Worm (Caenorhabditis elegans) whole organism, L1 larva: Measurements from ENCODE around the gene anoh-2.

Experiments
- ama-1 ChIP-seq: fragments of 150-350 bp; optimal IDR thresholded peaks from 2 replicates; lab custom pipeline; 2014
- dsc-1 ChIP-seq: sonication (generic microtip); optimal IDR thresholded peaks from 2 replicates; lab custom pipeline; 2016; ENCODE audit warnings: mild to moderate bottlenecking, missing genetic modification characterization, missing compliant biosample characterization
- egl-27 ChIP-seq, 2 experiments: fragments of 150-350 bp in 1 of 2; sonication (generic microtip); optimal IDR thresholded peaks; 3 replicates each; lab custom pipeline; 2017 to 2018; ENCODE audit warnings: missing biosample characterization in 2 of 2, missing genetic modification characterization in 2 of 2, missing genetic modification reagents in 2 of 2
- elt-2 ChIP-seq: sonication (generic microtip); optimal IDR thresholded peaks from 2 replicates; lab custom pipeline; 2016; ENCODE audit warnings: missing genetic modification characterization, mild to moderate bottlenecking, inconsistent platforms, missing compliant biosample characterization, missing genetic modification reagents
- fkh-8 ChIP-seq: sonication (generic microtip); optimal IDR thresholded peaks from 2 replicates; lab custom pipeline; 2016; ENCODE audit warnings: mild to moderate bottlenecking, missing genetic modification characterization, missing compliant biosample characterization
- hpl-2 ChIP-seq: fragments of 150-350 bp; optimal IDR thresholded peaks from 2 replicates; lab custom pipeline; 2014; ENCODE audit warnings: missing biosample characterization, missing genetic modification reagents, missing genetic modification characterization
- lin-39 ChIP-seq: fragments of 150-350 bp; optimal IDR thresholded peaks from 2 replicates; lab custom pipeline; 2014; ENCODE audit warnings: missing biosample characterization, missing genetic modification reagents, missing genetic modification characterization
- mep-1 ChIP-seq: fragments of 150-350 bp; optimal IDR thresholded peaks from 2 replicates; lab custom pipeline; 2014; ENCODE audit warnings: missing biosample characterization, missing genetic modification characterization
- nhr-237 ChIP-seq: fragments of 150-350 bp; optimal IDR thresholded peaks from 2 replicates; lab custom pipeline; 2014; ENCODE audit warnings: missing biosample characterization, missing genetic modification characterization
- rnt-1 ChIP-seq: sonication (generic microtip); optimal IDR thresholded peaks from 2 replicates; lab custom pipeline; 2016; ENCODE audit warnings: mild to moderate bottlenecking, missing genetic modification characterization, moderate library complexity, missing compliant biosample characterization
- snpc-4 ChIP-seq: fragments of 150-350 bp; optimal IDR thresholded peaks from 2 replicates; lab custom pipeline; 2014; ENCODE audit warnings: missing biosample characterization, missing genetic modification characterization
- sox-4 ChIP-seq: sonication (generic microtip); optimal IDR thresholded peaks from 2 replicates; lab custom pipeline; 2016; ENCODE audit warnings: missing genetic modification characterization, missing compliant biosample characterization
- sup-37 ChIP-seq: fragments of 200-800 bp; sonication (Bioruptor generic); optimal IDR thresholded peaks from 2 replicates; lab custom pipeline; 2018; ENCODE audit warnings: mild to moderate bottlenecking, missing genetic modification characterization, missing compliant biosample characterization
- ztf-4 ChIP-seq: fragments of 150-350 bp; optimal IDR thresholded peaks from 2 replicates; lab custom pipeline; 2014; ENCODE audit warnings: missing biosample characterization, missing genetic modification characterization

DNA sequence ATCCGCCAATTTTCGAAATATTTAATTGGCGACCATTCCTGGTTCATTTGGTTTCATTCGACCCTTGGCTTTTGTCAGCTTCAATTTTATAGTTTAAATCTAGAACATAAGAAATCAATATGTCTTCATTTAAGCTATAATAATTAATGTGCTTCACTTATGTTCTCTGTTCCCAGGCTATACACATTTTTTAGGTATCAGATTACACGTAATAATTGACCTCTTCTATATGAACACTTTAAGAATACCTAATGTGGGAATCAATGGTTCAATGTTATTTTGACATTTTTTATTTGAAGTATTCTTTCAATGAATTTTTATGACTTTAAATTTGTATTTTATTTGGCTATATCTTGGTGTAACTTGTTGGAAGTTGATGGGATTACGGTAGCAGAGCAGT, 51.2 kb downstream of the anoh-2 start, which contains the start of gene lgc-7:
- TF ChIP-seq snpc-4 (tag; lab: Kevin White, UChicago) = no peak
- TF ChIP-seq elt-2 = no peak
- no peak for TF ChIP-seq fkh-8
- no peak for TF ChIP-seq hpl-2 (GFP tag; lab: Kevin White, UChicago)
- TF ChIP-seq sox-4 (tag; lab: Kevin White, UChicago) = no peak
- TF ChIP-seq dsc-1 (tag; lab: Kevin White, UChicago) = no peak
- no peak for TF ChIP-seq nhr-237 (tag; lab: Kevin White, UChicago)
- no peak for TF ChIP-seq lin-39
- no peak for TF ChIP-seq ztf-4 (tag; lab: Kevin White, UChicago)
- no peak for TF ChIP-seq sup-37 (GFP tag; lab: Kevin White, UChicago)
- no peak for TF ChIP-seq mep-1 (tag; lab: Kevin White, UChicago)
- TF ChIP-seq ama-1 (lab: Kevin White, UChicago) = no peak
- no peak for TF ChIP-seq egl-27 (tag; optimal IDR thresholded peaks at IDR 0.05; lab: Kevin White, UChicago)
- no peak for TF ChIP-seq rnt-1 (tag; lab: Kevin White, UChicago)
